Worm (Caenorhabditis elegans) whole organism, late embryonic: ENCODE data around the gene srz-11.

Experiments used
- C08G9.2 ChIP-seq: sonication (generic microtip); optimal IDR thresholded peaks from 2 replicates; lab custom pipeline; 2016; ENCODE audit warnings: mild to moderate bottlenecking, missing genetic modification characterization, moderate library complexity, missing compliant biosample characterization
- T23F11.4 ChIP-seq: fragments of 200-800 bp; sonication (Bioruptor generic); optimal IDR thresholded peaks from 2 replicates; lab custom pipeline; 2018; ENCODE audit warnings: mild to moderate bottlenecking, missing genetic modification characterization, missing compliant biosample characterization
- ceh-14 ChIP-seq: sonication (generic microtip); optimal IDR thresholded peaks from 2 replicates; lab custom pipeline; 2016; ENCODE audit warnings: missing genotype, missing genetic modification characterization, missing compliant biosample characterization
- ceh-18 ChIP-seq: sonication (generic microtip); optimal IDR thresholded peaks from 2 replicates; lab custom pipeline; 2016; ENCODE audit warnings: missing genetic modification characterization, missing compliant biosample characterization
- ceh-24 ChIP-seq: sonication (generic microtip); optimal IDR thresholded peaks from 2 replicates; lab custom pipeline; 2016; ENCODE audit warnings: mild to moderate bottlenecking, missing genetic modification characterization, missing compliant biosample characterization
- ceh-31 ChIP-seq: sonication (generic microtip); optimal IDR thresholded peaks from 2 replicates; lab custom pipeline; 2016; ENCODE audit warnings: missing genetic modification characterization, missing compliant biosample characterization
- ceh-34 ChIP-seq: sonication (generic microtip); optimal IDR thresholded peaks from 2 replicates; lab custom pipeline; 2016; ENCODE audit warnings: mild to moderate bottlenecking, missing genetic modification characterization, missing compliant biosample characterization
- ceh-45 ChIP-seq: fragments of 200-800 bp; sonication (Bioruptor generic); IDR thresholded peaks from 2 replicates; pipeline ENCODE4 v1.3.6; 2022; ENCODE audit warnings: missing genetic modification reagents, missing genetic modification characterization, missing compliant biosample characterization
- ceh-48 ChIP-seq: sonication (generic microtip); optimal IDR thresholded peaks from 2 replicates; lab custom pipeline; 2016; ENCODE audit warnings: missing genetic modification characterization, inconsistent platforms, missing compliant biosample characterization
- ceh-6 ChIP-seq: fragments of 200-800 bp; sonication (Bioruptor generic); optimal IDR thresholded peaks from 2 replicates; lab custom pipeline; 2018; ENCODE audit warnings: mild to moderate bottlenecking, missing genetic modification characterization, missing compliant biosample characterization
- che-1 ChIP-seq: sonication (generic microtip); optimal IDR thresholded peaks from 2 replicates; lab custom pipeline; 2016; ENCODE audit warnings: mild to moderate bottlenecking, missing genetic modification characterization, missing compliant biosample characterization
- elt-2 ChIP-seq: sonication (generic microtip); optimal IDR thresholded peaks from 2 replicates; lab custom pipeline; 2016; ENCODE audit warnings: missing genetic modification reagents, missing genetic modification characterization, missing compliant biosample characterization
- elt-4 ChIP-seq: sonication (generic microtip); optimal IDR thresholded peaks from 2 replicates; lab custom pipeline; 2016; ENCODE audit warnings: missing genetic modification characterization, missing compliant biosample characterization
- ets-4 ChIP-seq: sonication (generic microtip); optimal IDR thresholded peaks from 2 replicates; lab custom pipeline; 2016; ENCODE audit warnings: missing genetic modification characterization, missing compliant biosample characterization
- fkh-10 ChIP-seq: fragments of 150-350 bp; optimal IDR thresholded peaks from 2 replicates; lab custom pipeline; 2014; ENCODE audit warnings: missing biosample characterization, missing genetic modification reagents, missing genetic modification characterization
- hlh-13 ChIP-seq: fragments of 200-800 bp; sonication (Bioruptor generic); optimal IDR thresholded peaks from 2 replicates; lab custom pipeline; 2018; ENCODE audit warnings: mild to moderate bottlenecking, missing genetic modification characterization, missing compliant biosample characterization
- hlh-15 ChIP-seq: sonication (generic microtip); optimal IDR thresholded peaks from 2 replicates; lab custom pipeline; 2016; ENCODE audit warnings: missing genetic modification characterization, missing compliant biosample characterization
- hlh-30 ChIP-seq: sonication (generic microtip); optimal IDR thresholded peaks from 2 replicates; lab custom pipeline; 2017; ENCODE audit warnings: antibody characterized with exemption, missing genetic modification characterization, missing compliant biosample characterization; ENCODE audit not compliant: insufficient read depth
- hlh-6 ChIP-seq: sonication (generic microtip); optimal IDR thresholded peaks from 2 replicates; lab custom pipeline; 2016; ENCODE audit warnings: missing genotype, missing genetic modification characterization, missing compliant biosample characterization
- madf-2 ChIP-seq: sonication (generic microtip); optimal IDR thresholded peaks from 2 replicates; lab custom pipeline; 2017; ENCODE audit warnings: missing genetic modification characterization, missing compliant biosample characterization
- nfya-1 ChIP-seq: sonication (generic microtip); optimal IDR thresholded peaks from 2 replicates; lab custom pipeline; 2017; ENCODE audit warnings: missing genetic modification characterization, mild to moderate bottlenecking, missing compliant biosample characterization, antibody characterized with exemption, moderate library complexity
- nhr-11 ChIP-seq: fragments of 150-350 bp; optimal IDR thresholded peaks from 2 replicates; lab custom pipeline; 2014; ENCODE audit warnings: missing biosample characterization, missing genetic modification characterization
- nhr-232 ChIP-seq: sonication (generic microtip); optimal IDR thresholded peaks from 2 replicates; lab custom pipeline; 2016; ENCODE audit warnings: missing genetic modification characterization, missing compliant biosample characterization
- odd-2 ChIP-seq: sonication (generic microtip); optimal IDR thresholded peaks from 2 replicates; lab custom pipeline; 2017; ENCODE audit warnings: antibody characterized with exemption, mild to moderate bottlenecking, missing genetic modification characterization, missing compliant biosample characterization
- pag-3 ChIP-seq: sonication (generic microtip); optimal IDR thresholded peaks from 2 replicates; lab custom pipeline; 2016; ENCODE audit warnings: missing compliant biosample characterization, missing genetic modification characterization, borderline replicate concordance
- pax-1 ChIP-seq: fragments of 150-350 bp; optimal IDR thresholded peaks from 2 replicates; lab custom pipeline; 2014; ENCODE audit warnings: missing biosample characterization, missing genetic modification characterization
- pha-2 ChIP-seq: sonication (generic microtip); optimal IDR thresholded peaks from 2 replicates; lab custom pipeline; 2017; ENCODE audit warnings: mild to moderate bottlenecking, missing genetic modification characterization, missing compliant biosample characterization
- pqm-1 ChIP-seq: sonication (generic microtip); optimal IDR thresholded peaks from 2 replicates; lab custom pipeline; 2016; ENCODE audit warnings: missing genetic modification characterization, missing compliant biosample characterization
- ref-2 ChIP-seq: sonication (generic microtip); optimal IDR thresholded peaks from 2 replicates; lab custom pipeline; 2016; ENCODE audit warnings: missing genetic modification characterization, missing compliant biosample characterization
- rnt-1 ChIP-seq: sonication (generic microtip); optimal IDR thresholded peaks from 2 replicates; lab custom pipeline; 2016; ENCODE audit warnings: missing genetic modification characterization, missing compliant biosample characterization
- syd-9 ChIP-seq: sonication (generic microtip); optimal IDR thresholded peaks from 2 replicates; lab custom pipeline; 2016; ENCODE audit warnings: mild to moderate bottlenecking, missing genetic modification characterization, moderate library complexity, missing compliant biosample characterization
- tbx-2 ChIP-seq: sonication (generic microtip); optimal IDR thresholded peaks from 2 replicates; lab custom pipeline; 2016; ENCODE audit warnings: missing genetic modification characterization, missing compliant biosample characterization
- unc-3 ChIP-seq, 2 experiments: fragments of 200-800 bp in 1 of 2; sonication (Bioruptor generic) in 1 of 2; sonication (generic microtip) in 1 of 2; conservative IDR thresholded peaks in 1 of 2; optimal IDR thresholded peaks in 1 of 2; 2 replicates each; pipeline versions ENCODE4 v1.3.6 to Lab custom; 2016 to 2022; ENCODE audit warnings: missing compliant biosample characterization in 2 of 2, missing genetic modification characterization in 2 of 2, missing genetic modification reagents in 1 of 2
- unc-42 ChIP-seq: sonication (generic microtip); optimal IDR thresholded peaks from 2 replicates; lab custom pipeline; 2016; ENCODE audit warnings: missing genotype, missing genetic modification characterization, missing compliant biosample characterization
- unc-55 ChIP-seq: sonication (generic microtip); optimal IDR thresholded peaks from 2 replicates; lab custom pipeline; 2017; ENCODE audit warnings: missing biosample characterization, missing genetic modification reagents, missing genetic modification characterization
- unc-86 ChIP-seq: sonication (generic microtip); optimal IDR thresholded peaks from 2 replicates; lab custom pipeline; 2016; ENCODE audit warnings: missing genetic modification characterization, missing compliant biosample characterization

The srz-11 gene

ce11 chrV:15184097-15185040 is 21.5 kb downstream of the srz-11 start, which contains the start of gene Y75B12B.1:
Gene Y75B12B.1 (plus strand): TSS chrV:15184699.
- no peak for TF ChIP-seq hlh-6 (tag; lab: Kevin White, UChicago)
- no peak for TF ChIP-seq syd-9 (tag; lab: Kevin White, UChicago)
- TF ChIP-seq elt-4 (tag; lab: Kevin White, UChicago), result no peak
- TF ChIP-seq hlh-30 (tag; lab: Kevin White, UChicago), result no peak
- no peak for TF ChIP-seq tbx-2
- no peak for TF ChIP-seq ceh-48 (tag; lab: Kevin White, UChicago)
- no peak for TF ChIP-seq odd-2 (tag; lab: Kevin White, UChicago)
- no peak for TF ChIP-seq unc-86 (tag; lab: Kevin White, UChicago)
- no peak for TF ChIP-seq pax-1 (tag; lab: Kevin White, UChicago)
- no peak for TF ChIP-seq unc-55 (GFP tag; lab: Kevin White, UChicago)
- TF ChIP-seq ceh-24 (tag; lab: Kevin White, UChicago), result no peak
- no peak for TF ChIP-seq nhr-232 (tag; lab: Kevin White, UChicago)
- no peak for TF ChIP-seq pqm-1 (tag; lab: Kevin White, UChicago)
- no peak for TF ChIP-seq madf-2 (tag; lab: Kevin White, UChicago)
- TF ChIP-seq rnt-1 (tag; lab: Kevin White, UChicago), result no peak

ce11 chrV:15186259-15186927 is 23.5 kb downstream of the srz-11 start, which contains the start of gene Y75B12B.3:
Gene Y75B12B.3 (minus strand): TSS chrV:15186279.
- TF ChIP-seq ceh-45 (GFP tag; lab: Robert Waterston, UW) (no peak), nhr-11 (tag; lab: Kevin White, UChicago) (no peak), C08G9.2 (tag; lab: Kevin White, UChicago) (no peak), ceh-14 (tag; lab: Kevin White, UChicago) (no peak), T23F11.4 (GFP tag; lab: Kevin White, UChicago) (no peak), pqm-1 (tag; lab: Kevin White, UChicago) (no peak)

- TF ChIP-seq hlh-13 (no peak), elt-2 (tag; lab: Kevin White, UChicago) (peak; percentile 27), ref-2 (no peak), tbx-2 (peak; percentile 39), ceh-34 (tag; lab: Kevin White, UChicago) (peak; percentile 13), ceh-45 (GFP tag; lab: Robert Waterston, UW) (no peak), fkh-10 (GFP tag; lab: Kevin White, UChicago) (no peak), ceh-31 (tag; lab: Kevin White, UChicago) (peak; percentile 36), unc-55 (GFP tag; lab: Kevin White, UChicago) (peak; percentile 1), ceh-6 (no peak), che-1 (no peak), unc-42 (peak; percentile 29), ets-4 (tag; lab: Kevin White, UChicago) (peak; percentile 13), ceh-24 (tag; lab: Kevin White, UChicago) (no peak), pag-3 (tag; lab: Kevin White, UChicago) (no peak), ceh-18 (tag; lab: Kevin White, UChicago) (peak; percentile 48), unc-3 (GFP tag; conservative IDR thresholded peaks at IDR 0.05; lab: Robert Waterston, UW) (no peak), unc-3 (tag; optimal IDR thresholded peaks at IDR 0.05; lab: Kevin White, UChicago) (no peak), ceh-48 (tag; lab: Kevin White, UChicago) (no peak), pha-2 (tag; lab: Kevin White, UChicago) (no peak), hlh-15 (tag; lab: Kevin White, UChicago) (no peak), nfya-1 (tag; lab: Kevin White, UChicago) (peak; percentile 46)
Observed at ce11 chrV:15187083-15188057, 24.5 kb downstream of the srz-11 start, which contains the start of the genes cyn-7 and bath-36. Gene cyn-7 (minus strand): TSS chrV:15187378. Gene bath-36 (plus strand): TSS chrV:15187888.
